Worm (Caenorhabditis elegans) whole organism, dauer: ENCODE data around the gene R08C7.8.

Experiments
- unc-62 ChIP-seq: sonication (generic microtip); optimal IDR thresholded peaks from 2 replicates; lab custom pipeline; 2017; ENCODE audit warnings: missing biosample characterization, missing genetic modification reagents, missing genetic modification characterization

Gene R08C7.8

ce11 chrIV:4423885-4424284 is 10.5 kb downstream of the R08C7.8 start:
- no peak for TF ChIP-seq unc-62 (GFP tag; lab: Kevin White, UChicago)

- no peak for TF ChIP-seq unc-62 (GFP tag; lab: Kevin White, UChicago)
These were observed 11.3 kb downstream of the R08C7.8 start for ce11 chrIV:4423026-4423425.

ce11 chrIV:4422029-4422428 is 12.3 kb downstream of the R08C7.8 start, which contains the start of gene clec-175:
Gene clec-175, plus strand, starts transcription at chrIV:4422329.
- TF ChIP-seq unc-62 (GFP tag; lab: Kevin White, UChicago) = no peak

- TF ChIP-seq unc-62 (GFP tag; lab: Kevin White, UChicago) = no peak
These were observed 21.2 kb downstream of the R08C7.8 start for ce11 chrIV:4413114-4413513.

ce11 chrIV:4411948-4412335 is 22.4 kb downstream of the R08C7.8 start:
- no peak for TF ChIP-seq unc-62 (GFP tag; lab: Kevin White, UChicago)

- no peak for TF ChIP-seq unc-62 (GFP tag; lab: Kevin White, UChicago)
These were observed 22.9 kb downstream of the R08C7.8 start for ce11 chrIV:4411311-4411947.

ce11 chrIV:4410526-4410925 is 23.8 kb downstream of the R08C7.8 start:
- TF ChIP-seq unc-62 (GFP tag; lab: Kevin White, UChicago) = no peak

ce11 chrIV:4408714-4409113 is 25.6 kb downstream of the R08C7.8 start:
- no peak for TF ChIP-seq unc-62 (GFP tag; lab: Kevin White, UChicago)

ce11 chrIV:4407055-4407461 is 27.3 kb downstream of the R08C7.8 start:
- no peak for TF ChIP-seq unc-62 (GFP tag; lab: Kevin White, UChicago)

- no peak for TF ChIP-seq unc-62 (GFP tag; lab: Kevin White, UChicago)
These were observed 28.2 kb downstream of the R08C7.8 start for ce11 chrIV:4406054-4406539.

- TF ChIP-seq unc-62 (GFP tag; lab: Kevin White, UChicago) = no peak
These were observed 29.2 kb downstream of the R08C7.8 start, which contains the start of gene Y24D9A.7 for ce11 chrIV:4405126-4405525. Gene Y24D9A.7, minus strand, starts transcription at chrIV:4405171.

- no peak for TF ChIP-seq unc-62 (GFP tag; lab: Kevin White, UChicago)
These were observed 30.5 kb downstream of the R08C7.8 start for ce11 chrIV:4403870-4404269.

ce11 chrIV:4402413-4402812 is 31.9 kb downstream of the R08C7.8 start:
- no peak for TF ChIP-seq unc-62 (GFP tag; lab: Kevin White, UChicago)

- no peak for TF ChIP-seq unc-62 (GFP tag; lab: Kevin White, UChicago)
These were observed 33.7 kb downstream of the R08C7.8 start, which contains the start of gene Y24D9A.6 for ce11 chrIV:4400350-4401326. Gene Y24D9A.6, minus strand, starts transcription at chrIV:4400400.

- no peak for TF ChIP-seq unc-62 (GFP tag; lab: Kevin White, UChicago)
These were observed 34.8 kb downstream of the R08C7.8 start for ce11 chrIV:4399418-4400136.
